Worm (Caenorhabditis elegans) whole organism, L4 larva: Measurements from ENCODE around the gene Y102A11A.3.

Source experiments
- F44E2.7 ChIP-seq: fragments of 200-800 bp; sonication (Bioruptor generic); IDR thresholded peaks from 2 replicates; pipeline ENCODE4 v2.1.2; 2022; ENCODE audit warnings: missing genetic modification characterization, missing compliant biosample characterization
- T26A8.4 ChIP-seq: fragments of 200-800 bp; sonication (Bioruptor generic); IDR thresholded peaks from 2 replicates; pipeline ENCODE4 v1.3.6; 2022; ENCODE audit warnings: missing genetic modification characterization, missing compliant biosample characterization
- ZK337.2 ChIP-seq: fragments of 200-800 bp; sonication (Bioruptor generic); IDR thresholded peaks from 2 replicates; pipeline ENCODE4 v1.3.6; 2022; ENCODE audit warnings: missing genetic modification reagents, missing genetic modification characterization, missing compliant biosample characterization
- aha-1 ChIP-seq: fragments of 150-350 bp; peaks from one replicate; lab custom pipeline; 2014; ENCODE audit warnings: missing biosample characterization, missing genetic modification characterization
- ceh-28 ChIP-seq: fragments of 150-350 bp; optimal IDR thresholded peaks from 2 replicates; lab custom pipeline; 2014; ENCODE audit warnings: missing biosample characterization, missing genetic modification reagents, missing genetic modification characterization
- ceh-32 ChIP-seq: sonication (generic microtip); optimal IDR thresholded peaks from 2 replicates; lab custom pipeline; 2016; ENCODE audit warnings: mild to moderate bottlenecking, missing genetic modification characterization, missing compliant biosample characterization; ENCODE audit not compliant: poor library complexity
- cey-2 ChIP-seq: sonication (generic microtip); optimal IDR thresholded peaks from 3 replicates; lab custom pipeline; 2017; ENCODE audit warnings: missing genetic modification characterization, mild to moderate bottlenecking, missing compliant biosample characterization, antibody characterized with exemption, borderline replicate concordance; ENCODE audit not compliant: insufficient read depth
- daf-16 ChIP-seq, 3 experiments: sonication (generic microtip); optimal IDR thresholded peaks; 2 replicates each; lab custom pipeline; 2016 to 2017; ENCODE audit warnings: missing genetic modification characterization in 3 of 3, missing genetic modification reagents in 3 of 3, mild to moderate bottlenecking in 2 of 3, missing compliant biosample characterization in 2 of 3, missing biosample characterization in 1 of 3, moderate library complexity in 1 of 3
- dmd-6 ChIP-seq: fragments of 200-800 bp; sonication (Bioruptor generic); IDR thresholded peaks from 2 replicates; pipeline ENCODE4 v1.3.6; 2022; ENCODE audit warnings: missing genetic modification reagents, missing genetic modification characterization, missing compliant biosample characterization
- dve-1 ChIP-seq: sonication (generic microtip); optimal IDR thresholded peaks from 2 replicates; lab custom pipeline; 2017; ENCODE audit warnings: antibody characterized with exemption, mild to moderate bottlenecking, missing genetic modification characterization, missing compliant biosample characterization; ENCODE audit not compliant: insufficient read depth
- fos-1 ChIP-seq: fragments of 150-350 bp; optimal IDR thresholded peaks from 2 replicates; lab custom pipeline; 2014; ENCODE audit warnings: missing biosample characterization, missing genetic modification characterization
- hif-1 ChIP-seq, 2 experiments: sonication (generic microtip); optimal IDR thresholded peaks; 2 replicates each; lab custom pipeline; 2016 to 2017; ENCODE audit warnings: missing compliant biosample characterization in 2 of 2, missing genetic modification characterization in 2 of 2, missing genetic modification reagents in 2 of 2, missing genotype in 2 of 2, mild to moderate bottlenecking in 1 of 2
- hlh-11 ChIP-seq: fragments of 200-800 bp; sonication (Bioruptor generic); optimal IDR thresholded peaks from 2 replicates; lab custom pipeline; 2018; ENCODE audit warnings: mild to moderate bottlenecking, missing genetic modification characterization, missing compliant biosample characterization
- hlh-30 ChIP-seq: sonication (generic microtip); optimal IDR thresholded peaks from 2 replicates; lab custom pipeline; 2017; ENCODE audit warnings: antibody characterized with exemption, mild to moderate bottlenecking, missing genetic modification characterization, missing compliant biosample characterization; ENCODE audit not compliant: insufficient read depth
- lin-1 ChIP-seq: fragments of 200-800 bp; sonication (Bioruptor generic); IDR thresholded peaks from 2 replicates; pipeline ENCODE4 v1.3.6; 2022; ENCODE audit warnings: missing genetic modification reagents, missing genetic modification characterization, missing compliant biosample characterization
- lin-38 ChIP-seq: fragments of 200-800 bp; sonication (Bioruptor generic); IDR thresholded peaks from 2 replicates; pipeline ENCODE4 v1.3.6; 2022; ENCODE audit warnings: missing genetic modification reagents, missing genetic modification characterization, missing compliant biosample characterization
- lir-3 ChIP-seq: sonication (generic microtip); optimal IDR thresholded peaks from 2 replicates; lab custom pipeline; 2016; ENCODE audit warnings: mild to moderate bottlenecking, missing genetic modification characterization, missing compliant biosample characterization
- lsy-2 ChIP-seq, 2 experiments: fragments of 150-350 bp in 1 of 2; sonication (generic microtip) in 1 of 2; optimal IDR thresholded peaks; 2 replicates each; lab custom pipeline; 2014 to 2017; ENCODE audit warnings: missing biosample characterization in 2 of 2, missing genetic modification characterization in 2 of 2
- mdl-1 ChIP-seq, 2 experiments: fragments of 150-350 bp in 1 of 2; sonication (generic microtip) in 1 of 2; optimal IDR thresholded peaks; 2 replicates each; lab custom pipeline; 2014 to 2017; ENCODE audit warnings: missing biosample characterization in 2 of 2, missing genetic modification characterization in 2 of 2
- mdt-29 ChIP-seq: fragments of 200-800 bp; sonication (Bioruptor generic); IDR thresholded peaks from 2 replicates; pipeline ENCODE4 v1.3.6; 2022; ENCODE audit warnings: missing genetic modification reagents, missing genetic modification characterization, missing compliant biosample characterization
- mep-1 ChIP-seq: fragments of 150-350 bp; sonication (generic microtip); optimal IDR thresholded peaks from 3 replicates; lab custom pipeline; 2014; ENCODE audit warnings: missing biosample characterization, missing genetic modification characterization
- mes-2 ChIP-seq: sonication (generic microtip); optimal IDR thresholded peaks from 2 replicates; lab custom pipeline; 2016; ENCODE audit warnings: missing genotype, mild to moderate bottlenecking, missing genetic modification characterization, missing compliant biosample characterization; ENCODE audit not compliant: poor library complexity, severe bottlenecking
- mxl-3 ChIP-seq: fragments of 200-800 bp; sonication (Bioruptor generic); optimal IDR thresholded peaks from 2 replicates; lab custom pipeline; 2018; ENCODE audit warnings: mild to moderate bottlenecking, missing genetic modification characterization, missing compliant biosample characterization
- nhr-25 ChIP-seq: sonication (generic microtip); optimal IDR thresholded peaks from 2 replicates; lab custom pipeline; 2017; ENCODE audit warnings: missing genetic modification characterization, mild to moderate bottlenecking, missing compliant biosample characterization, antibody characterized with exemption, moderate library complexity, borderline replicate concordance; ENCODE audit not compliant: insufficient read depth
- nhr-28 ChIP-seq: fragments of 150-350 bp; optimal IDR thresholded peaks from 2 replicates; lab custom pipeline; 2014; ENCODE audit warnings: missing biosample characterization, missing genetic modification characterization
- nhr-42 ChIP-seq: fragments of 200-800 bp; sonication (Bioruptor generic); IDR thresholded peaks from 2 replicates; pipeline ENCODE4 v1.3.6; 2022; ENCODE audit warnings: missing genetic modification characterization, missing compliant biosample characterization
- nhr-48 ChIP-seq: sonication (generic microtip); optimal IDR thresholded peaks from 2 replicates; lab custom pipeline; 2016; ENCODE audit warnings: mild to moderate bottlenecking, missing genetic modification characterization, missing compliant biosample characterization
- nhr-77 ChIP-seq: fragments of 150-350 bp; optimal IDR thresholded peaks from 2 replicates; lab custom pipeline; 2014; ENCODE audit warnings: missing biosample characterization, missing genetic modification characterization
- php-3 ChIP-seq: fragments of 200-800 bp; sonication (Bioruptor generic); IDR thresholded peaks from 2 replicates; pipeline ENCODE4 v1.3.6; 2022; ENCODE audit warnings: missing genetic modification reagents, missing genetic modification characterization, missing compliant biosample characterization
- pqm-1 ChIP-seq: sonication (generic microtip); optimal IDR thresholded peaks from 2 replicates; lab custom pipeline; 2017; ENCODE audit warnings: missing biosample characterization, missing genetic modification characterization
- spr-3 ChIP-seq: fragments of 200-800 bp; sonication (Bioruptor generic); optimal IDR thresholded peaks from 2 replicates; lab custom pipeline; 2018; ENCODE audit warnings: mild to moderate bottlenecking, missing genetic modification characterization, missing compliant biosample characterization
- tra-1 ChIP-seq: fragments of 200-800 bp; sonication (Bioruptor generic); IDR thresholded peaks from 2 replicates; pipeline ENCODE4 v1.3.6; 2022; ENCODE audit warnings: missing genetic modification reagents, missing genetic modification characterization, missing compliant biosample characterization
- unc-62 ChIP-seq, 3 experiments: fragments of 150-350 bp in 1 of 3; sonication (generic microtip); optimal IDR thresholded peaks in 2 of 3; peaks in 1 of 3; 1 replicate in 1 of 3; 2 replicates in 2 of 3; lab custom pipeline; 2014 to 2017; ENCODE audit warnings: missing biosample characterization in 3 of 3, missing genetic modification characterization in 3 of 3, missing genetic modification reagents in 3 of 3, missing genotype in 1 of 3
- zag-1 ChIP-seq: fragments of 150-350 bp; optimal IDR thresholded peaks from 2 replicates; lab custom pipeline; 2014; ENCODE audit warnings: missing biosample characterization, missing genetic modification characterization
- ztf-7 ChIP-seq: fragments of 150-350 bp; optimal IDR thresholded peaks from 2 replicates; lab custom pipeline; 2014; ENCODE audit warnings: missing biosample characterization, missing genetic modification characterization

Y102A11A.3 gene

ce11 chrX:2014521-2014920 lies 4.4 kb upstream of the Y102A11A.3 start:
- TF ChIP-seq php-3 (peak; percentile 76), mdl-1 (tag; optimal IDR thresholded peaks at IDR 0.05; lab: Kevin White, UChicago) (no peak), daf-16 (GFP tag; optimal IDR thresholded peaks at IDR 0.05; lab: Kevin White, UChicago) (peak in 1 of 2 experiments; percentile 43), daf-16 (tag; optimal IDR thresholded peaks at IDR 0.05; lab: Kevin White, UChicago) (peak; percentile 51), lsy-2 (tag; optimal IDR thresholded peaks at IDR 0.05; lab: Kevin White, UChicago) (peak in 1 of 2 experiments; percentile 18), mes-2 (tag; lab: Kevin White, UChicago) (peak; percentile 20), unc-62 (GFP tag; optimal IDR thresholded peaks at IDR 0.05 in 1 of 2; lab: Kevin White, UChicago) (peak in 1 of 2 experiments; percentile 89), unc-62 (tag; optimal IDR thresholded peaks at IDR 0.05; lab: Kevin White, UChicago) (no peak), nhr-77 (peak; percentile 41), fos-1 (tag; lab: Kevin White, UChicago) (no peak), pqm-1 (tag; lab: Kevin White, UChicago) (peak; percentile 80), hlh-11 (peak; percentile 77), lin-38 (no peak), mep-1 (tag; lab: Kevin White, UChicago) (peak; percentile 24), ztf-7 (no peak), zag-1 (tag; lab: Kevin White, UChicago) (no peak), nhr-28 (peak; percentile 80), mdt-29 (GFP tag; lab: Robert Waterston, UW) (no peak), lir-3 (no peak), hif-1 (tag; optimal IDR thresholded peaks at IDR 0.05; lab: Kevin White, UChicago) (peak in 1 of 2 experiments; percentile 17), T26A8.4 (GFP tag; lab: Robert Waterston, UW) (no peak), dmd-6 (peak; percentile 87), aha-1 (tag; lab: Kevin White, UChicago) (peak; percentile 86), spr-3 (GFP tag; lab: Kevin White, UChicago) (no peak), dve-1 (tag; lab: Kevin White, UChicago) (peak; percentile 80), nhr-48 (peak; percentile 50), lin-1 (GFP tag; lab: Robert Waterston, UW) (peak; percentile 69; the same call in 1 of the 2 replicates), F44E2.7 (GFP tag; lab: Robert Waterston, UW) (no peak), hlh-30 (tag; lab: Kevin White, UChicago) (peak; percentile 24)

ce11 chrX:2018211-2018610 lies 737 bp upstream of the Y102A11A.3 start:
- TF ChIP-seq daf-16 (GFP tag; optimal IDR thresholded peaks at IDR 0.05; lab: Kevin White, UChicago) (no peak), daf-16 (tag; optimal IDR thresholded peaks at IDR 0.05; lab: Kevin White, UChicago) (peak; percentile 35), hlh-30 (tag; lab: Kevin White, UChicago) (peak; percentile 21), nhr-25 (tag; lab: Kevin White, UChicago) (no peak), pqm-1 (tag; lab: Kevin White, UChicago) (peak; percentile 91), aha-1 (tag; lab: Kevin White, UChicago) (no peak), nhr-42 (no peak), php-3 (peak; percentile 70), dve-1 (tag; lab: Kevin White, UChicago) (peak; percentile 19), hlh-11 (peak; percentile 44), ZK337.2 (no peak), mes-2 (tag; lab: Kevin White, UChicago) (peak; percentile 31), ceh-28 (no peak), tra-1 (GFP tag; lab: Robert Waterston, UW) (0 out of 2 replicates have a peak, but pooled peaks have one; percentile 60), ceh-32 (tag; lab: Kevin White, UChicago) (no peak), nhr-28 (peak; percentile 49), mep-1 (tag; lab: Kevin White, UChicago) (no peak), mxl-3 (GFP tag; lab: Kevin White, UChicago) (no peak), dmd-6 (peak; percentile 72), cey-2 (tag; lab: Kevin White, UChicago) (no peak)
